Worm (Caenorhabditis elegans) whole organism, L4 larva: ENCODE data around the gene nhr-212.

Source experiments
- F26F4.8 ChIP-seq: fragments of 200-800 bp; sonication (Bioruptor generic); conservative IDR thresholded peaks from 2 replicates; pipeline ENCODE4 v1.3.6; 2022; ENCODE audit warnings: missing genetic modification characterization, missing compliant biosample characterization
- T26A8.4 ChIP-seq: fragments of 200-800 bp; sonication (Bioruptor generic); IDR thresholded peaks from 2 replicates; pipeline ENCODE4 v1.3.6; 2022; ENCODE audit warnings: missing genetic modification characterization, missing compliant biosample characterization
- Y105C5A.15 ChIP-seq: fragments of 200-800 bp; sonication (Bioruptor generic); IDR thresholded peaks from 2 replicates; pipeline ENCODE4 v1.3.6; 2022; ENCODE audit warnings: missing genetic modification characterization, missing compliant biosample characterization
- Y75B8A.6 ChIP-seq: fragments of 200-800 bp; sonication (Bioruptor generic); IDR thresholded peaks from 2 replicates; pipeline ENCODE4 v1.3.6; 2022; ENCODE audit warnings: missing genetic modification reagents, missing genetic modification characterization, missing compliant biosample characterization
- aha-1 ChIP-seq: fragments of 150-350 bp; peaks from one replicate; lab custom pipeline; 2014; ENCODE audit warnings: missing biosample characterization, missing genetic modification characterization
- aly-2 ChIP-seq: sonication (generic microtip); optimal IDR thresholded peaks from 2 replicates; lab custom pipeline; 2018; ENCODE audit warnings: missing biosample characterization, missing genetic modification characterization
- ceh-28 ChIP-seq: fragments of 150-350 bp; optimal IDR thresholded peaks from 2 replicates; lab custom pipeline; 2014; ENCODE audit warnings: missing biosample characterization, missing genetic modification reagents, missing genetic modification characterization
- ceh-82 ChIP-seq: sonication (generic microtip); optimal IDR thresholded peaks from 2 replicates; lab custom pipeline; 2017; ENCODE audit warnings: missing biosample characterization, missing genetic modification characterization
- cey-2 ChIP-seq: sonication (generic microtip); optimal IDR thresholded peaks from 3 replicates; lab custom pipeline; 2017; ENCODE audit warnings: missing genetic modification characterization, mild to moderate bottlenecking, missing compliant biosample characterization, antibody characterized with exemption, borderline replicate concordance; ENCODE audit not compliant: insufficient read depth
- daf-16 ChIP-seq, 3 experiments: sonication (generic microtip); optimal IDR thresholded peaks; 2 replicates each; lab custom pipeline; 2016 to 2017; ENCODE audit warnings: missing genetic modification characterization in 3 of 3, missing genetic modification reagents in 3 of 3, mild to moderate bottlenecking in 2 of 3, missing compliant biosample characterization in 2 of 3, missing biosample characterization in 1 of 3, moderate library complexity in 1 of 3
- daf-8 ChIP-seq: fragments of 200-800 bp; sonication (Bioruptor generic); IDR thresholded peaks from 2 replicates; pipeline ENCODE4 v1.3.6; 2022; ENCODE audit warnings: missing genetic modification characterization, missing compliant biosample characterization
- dmd-6 ChIP-seq: fragments of 200-800 bp; sonication (Bioruptor generic); IDR thresholded peaks from 2 replicates; pipeline ENCODE4 v1.3.6; 2022; ENCODE audit warnings: missing genetic modification reagents, missing genetic modification characterization, missing compliant biosample characterization
- dve-1 ChIP-seq: sonication (generic microtip); optimal IDR thresholded peaks from 2 replicates; lab custom pipeline; 2017; ENCODE audit warnings: antibody characterized with exemption, mild to moderate bottlenecking, missing genetic modification characterization, missing compliant biosample characterization; ENCODE audit not compliant: insufficient read depth
- fkh-10 ChIP-seq: fragments of 150-350 bp; optimal IDR thresholded peaks from 2 replicates; lab custom pipeline; 2014; ENCODE audit warnings: missing biosample characterization, missing genetic modification reagents, missing genetic modification characterization
- hlh-11 ChIP-seq: fragments of 200-800 bp; sonication (Bioruptor generic); optimal IDR thresholded peaks from 2 replicates; lab custom pipeline; 2018; ENCODE audit warnings: mild to moderate bottlenecking, missing genetic modification characterization, missing compliant biosample characterization
- hlh-30 ChIP-seq: sonication (generic microtip); optimal IDR thresholded peaks from 2 replicates; lab custom pipeline; 2017; ENCODE audit warnings: antibody characterized with exemption, mild to moderate bottlenecking, missing genetic modification characterization, missing compliant biosample characterization; ENCODE audit not compliant: insufficient read depth
- lin-1 ChIP-seq: fragments of 200-800 bp; sonication (Bioruptor generic); IDR thresholded peaks from 2 replicates; pipeline ENCODE4 v1.3.6; 2022; ENCODE audit warnings: missing genetic modification reagents, missing genetic modification characterization, missing compliant biosample characterization
- lin-15B ChIP-seq: fragments of 150-350 bp; sonication (generic microtip); optimal IDR thresholded peaks from 3 replicates; lab custom pipeline; 2014; ENCODE audit warnings: missing biosample characterization, missing genetic modification characterization
- madf-9 ChIP-seq: fragments of 200-800 bp; sonication (Bioruptor generic); conservative IDR thresholded peaks from 2 replicates; pipeline ENCODE4 v1.3.6; 2022; ENCODE audit warnings: missing genetic modification reagents, missing genetic modification characterization, missing compliant biosample characterization
- mdl-1 ChIP-seq, 2 experiments: fragments of 150-350 bp in 1 of 2; sonication (generic microtip) in 1 of 2; optimal IDR thresholded peaks; 2 replicates each; lab custom pipeline; 2014 to 2017; ENCODE audit warnings: missing biosample characterization in 2 of 2, missing genetic modification characterization in 2 of 2
- mes-2 ChIP-seq: sonication (generic microtip); optimal IDR thresholded peaks from 2 replicates; lab custom pipeline; 2016; ENCODE audit warnings: missing genotype, mild to moderate bottlenecking, missing genetic modification characterization, missing compliant biosample characterization; ENCODE audit not compliant: poor library complexity, severe bottlenecking
- nhr-10 ChIP-seq: fragments of 150-350 bp; optimal IDR thresholded peaks from 2 replicates; lab custom pipeline; 2014; ENCODE audit warnings: missing biosample characterization, missing genetic modification characterization
- nhr-102 ChIP-seq: sonication (generic microtip); optimal IDR thresholded peaks from 2 replicates; lab custom pipeline; 2016; ENCODE audit warnings: mild to moderate bottlenecking, missing genetic modification characterization, moderate library complexity, missing compliant biosample characterization
- nhr-111 ChIP-seq: fragments of 200-800 bp; sonication (Bioruptor generic); optimal IDR thresholded peaks from 2 replicates; lab custom pipeline; 2018; ENCODE audit warnings: mild to moderate bottlenecking, missing genetic modification characterization, missing compliant biosample characterization
- nhr-237 ChIP-seq: sonication (generic microtip); optimal IDR thresholded peaks from 2 replicates; lab custom pipeline; 2017; ENCODE audit warnings: missing biosample characterization, missing genetic modification characterization
- nhr-28 ChIP-seq: fragments of 150-350 bp; optimal IDR thresholded peaks from 2 replicates; lab custom pipeline; 2014; ENCODE audit warnings: missing biosample characterization, missing genetic modification characterization
- nhr-41 ChIP-seq: fragments of 200-800 bp; sonication (Bioruptor generic); IDR thresholded peaks from 2 replicates; pipeline ENCODE4 v1.3.6; 2022; ENCODE audit warnings: missing genetic modification reagents, missing genetic modification characterization, missing compliant biosample characterization
- nhr-48 ChIP-seq: sonication (generic microtip); optimal IDR thresholded peaks from 2 replicates; lab custom pipeline; 2016; ENCODE audit warnings: mild to moderate bottlenecking, missing genetic modification characterization, missing compliant biosample characterization
- nhr-77 ChIP-seq: fragments of 150-350 bp; optimal IDR thresholded peaks from 2 replicates; lab custom pipeline; 2014; ENCODE audit warnings: missing biosample characterization, missing genetic modification characterization
- pqm-1 ChIP-seq: sonication (generic microtip); optimal IDR thresholded peaks from 2 replicates; lab custom pipeline; 2017; ENCODE audit warnings: missing biosample characterization, missing genetic modification characterization
- rbr-2 ChIP-seq: sonication (generic microtip); optimal IDR thresholded peaks from 2 replicates; lab custom pipeline; 2016; ENCODE audit warnings: missing genotype, missing genetic modification characterization, missing compliant biosample characterization
- set-16 ChIP-seq: fragments of 200-800 bp; sonication (Bioruptor generic); IDR thresholded peaks from 2 replicates; pipeline ENCODE4 v1.3.6; 2022; ENCODE audit warnings: missing genetic modification reagents, missing genetic modification characterization, missing compliant biosample characterization
- snpc-1.2 ChIP-seq: fragments of 200-800 bp; sonication (Bioruptor generic); IDR thresholded peaks from 2 replicates; pipeline ENCODE4 v1.3.6; 2022; ENCODE audit warnings: missing genetic modification reagents, missing genetic modification characterization, missing compliant biosample characterization
- tag-97 ChIP-seq: fragments of 200-800 bp; sonication (Bioruptor generic); IDR thresholded peaks from 2 replicates; pipeline ENCODE4 v1.3.6; 2022; ENCODE audit warnings: missing genetic modification characterization, missing compliant biosample characterization
- unc-39 ChIP-seq: sonication (generic microtip); optimal IDR thresholded peaks from 2 replicates; lab custom pipeline; 2017; ENCODE audit warnings: missing biosample characterization, missing genetic modification characterization
- unc-62 ChIP-seq, 3 experiments: fragments of 150-350 bp in 1 of 3; sonication (generic microtip); optimal IDR thresholded peaks in 2 of 3; peaks in 1 of 3; 1 replicate in 1 of 3; 2 replicates in 2 of 3; lab custom pipeline; 2014 to 2017; ENCODE audit warnings: missing biosample characterization in 3 of 3, missing genetic modification characterization in 3 of 3, missing genetic modification reagents in 3 of 3, missing genotype in 1 of 3
- zfp-3 ChIP-seq: fragments of 200-800 bp; sonication (Bioruptor generic); conservative IDR thresholded peaks from 2 replicates; pipeline ENCODE4 v1.3.6; 2022; ENCODE audit warnings: missing genetic modification reagents, missing genetic modification characterization, missing compliant biosample characterization
- ztf-11 ChIP-seq: fragments of 150-350 bp; optimal IDR thresholded peaks from 2 replicates; lab custom pipeline; 2014; ENCODE audit warnings: missing biosample characterization, missing genetic modification characterization

Gene nhr-212

ce11 chrV:491432-491831 lies 6.8 kb downstream of the nhr-212 start, which contains the start of gene str-196:
Gene str-196 (plus strand): TSS chrV:491732.
- no peak for TF ChIP-seq rbr-2
- TF ChIP-seq nhr-10 (tag; lab: Kevin White, UChicago): no peak
- TF ChIP-seq nhr-111 (GFP tag; lab: Kevin White, UChicago): no peak
- no peak for TF ChIP-seq tag-97 (GFP tag; lab: Robert Waterston, UW)

- TF ChIP-seq Y105C5A.15 (GFP tag; lab: Robert Waterston, UW) (no peak), lin-1 (peak; percentile 58; the same call in 1 of the 2 replicates), ceh-28 (peak; percentile 48), mes-2 (tag; lab: Kevin White, UChicago) (peak; percentile 36), nhr-102 (tag; lab: Kevin White, UChicago) (peak; percentile 36), pqm-1 (tag; lab: Kevin White, UChicago) (peak; percentile 62), fkh-10 (GFP tag; lab: Kevin White, UChicago) (no peak), hlh-11 (tag; lab: Kevin White, UChicago) (peak; percentile 51), mdl-1 (tag; optimal IDR thresholded peaks at IDR 0.05; lab: Kevin White, UChicago) (peak in 1 of 2 experiments; percentile 10), daf-16 (GFP tag; optimal IDR thresholded peaks at IDR 0.05; lab: Kevin White, UChicago) (no peak), daf-16 (tag; optimal IDR thresholded peaks at IDR 0.05; lab: Kevin White, UChicago) (peak; percentile 82), dve-1 (tag; lab: Kevin White, UChicago) (peak; percentile 71), nhr-77 (tag; lab: Kevin White, UChicago) (peak; percentile 38), lin-15B (tag; lab: Kevin White, UChicago) (no peak), nhr-28 (tag; lab: Kevin White, UChicago) (peak; percentile 87), aha-1 (tag; lab: Kevin White, UChicago) (peak; percentile 38), dmd-6 (GFP tag; lab: Robert Waterston, UW) (peak; percentile 77)
These were observed 9.6 kb downstream of the nhr-212 start, which contains the start of gene nhr-131 for ce11 chrV:494284-494683. Gene nhr-131 (plus strand): TSS chrV:494370.

ce11 chrV:497399-497798 lies 12.7 kb downstream of the nhr-212 start, which contains the start of gene T01G6.1:
Gene T01G6.1 (plus strand): TSS chrV:497699.
- no peak for TF ChIP-seq ceh-82 (tag; lab: Kevin White, UChicago)
- no peak for TF ChIP-seq unc-39 (tag; lab: Kevin White, UChicago)
- no peak for TF ChIP-seq madf-9 (GFP tag; lab: Robert Waterston, UW)
- peak; percentile 22 for TF ChIP-seq aha-1 (tag; lab: Kevin White, UChicago)
- no peak for TF ChIP-seq nhr-41 (GFP tag; lab: Robert Waterston, UW)

ce11 chrV:500535-500934 lies 15.9 kb downstream of the nhr-212 start:
- TF ChIP-seq nhr-102 (tag; lab: Kevin White, UChicago) (no peak), cey-2 (tag; lab: Kevin White, UChicago) (no peak), set-16 (peak; percentile 54; the same call in 1 of the 2 replicates)
- TF ChIP-seq, all 104 proteins: peak for 1

- no peak for TF ChIP-seq ztf-11 (tag; lab: Kevin White, UChicago)
- no peak for TF ChIP-seq nhr-48 (tag; lab: Kevin White, UChicago)
- no peak for TF ChIP-seq T26A8.4
- no peak for TF ChIP-seq hlh-30 (tag; lab: Kevin White, UChicago)
- TF ChIP-seq nhr-28 (tag; lab: Kevin White, UChicago): no peak
- no peak for TF ChIP-seq Y75B8A.6
- no peak for TF ChIP-seq aly-2 (tag; lab: Kevin White, UChicago)
- no peak for TF ChIP-seq zfp-3 (GFP tag; lab: Robert Waterston, UW)
- TF ChIP-seq daf-8 (GFP tag; lab: Robert Waterston, UW): no peak
- TF ChIP-seq daf-16 (GFP tag; optimal IDR thresholded peaks at IDR 0.05; lab: Kevin White, UChicago): no peak
- no peak for TF ChIP-seq daf-16 (tag; optimal IDR thresholded peaks at IDR 0.05; lab: Kevin White, UChicago)
- TF ChIP-seq unc-62 (GFP tag; optimal IDR thresholded peaks at IDR 0.05 in 1 of 2; lab: Kevin White, UChicago): no peak
- TF ChIP-seq unc-62 (tag; optimal IDR thresholded peaks at IDR 0.05; lab: Kevin White, UChicago): no peak
- TF ChIP-seq snpc-1.2 (GFP tag; lab: Robert Waterston, UW): no peak
- TF ChIP-seq nhr-237 (tag; lab: Kevin White, UChicago): no peak
- no peak for TF ChIP-seq F26F4.8 (GFP tag; lab: Robert Waterston, UW)
These were observed 16.6 kb downstream of the nhr-212 start, which contains the start of gene str-256 for ce11 chrV:501230-501629. Gene str-256 (minus strand): TSS chrV:501330.
